Worm (Caenorhabditis elegans) whole organism, L4 larva: ENCODE results near the gene F47C12.13.

Experiments used
- arid-1 ChIP-seq: fragments of 200-800 bp; sonication (Bioruptor generic); conservative IDR thresholded peaks from 2 replicates; pipeline ENCODE4 v1.3.6; 2022; ENCODE audit warnings: missing genetic modification reagents, missing genetic modification characterization, missing compliant biosample characterization
- ces-1 ChIP-seq: fragments of 150-350 bp; sonication (generic microtip); optimal IDR thresholded peaks from 4 replicates; lab custom pipeline; 2014; ENCODE audit warnings: missing biosample characterization, missing genetic modification reagents, missing genetic modification characterization
- fos-1 ChIP-seq: fragments of 150-350 bp; optimal IDR thresholded peaks from 2 replicates; lab custom pipeline; 2014; ENCODE audit warnings: missing biosample characterization, missing genetic modification characterization
- lin-39 ChIP-seq: fragments of 150-350 bp; optimal IDR thresholded peaks from 2 replicates; lab custom pipeline; 2014; ENCODE audit warnings: missing biosample characterization, missing genetic modification reagents, missing genetic modification characterization
- mep-1 ChIP-seq: fragments of 150-350 bp; sonication (generic microtip); optimal IDR thresholded peaks from 3 replicates; lab custom pipeline; 2014; ENCODE audit warnings: missing biosample characterization, missing genetic modification characterization
- nhr-76 ChIP-seq: fragments of 150-350 bp; optimal IDR thresholded peaks from 2 replicates; lab custom pipeline; 2014; ENCODE audit warnings: missing biosample characterization, missing genetic modification characterization
- nhr-77 ChIP-seq: fragments of 150-350 bp; optimal IDR thresholded peaks from 2 replicates; lab custom pipeline; 2014; ENCODE audit warnings: missing biosample characterization, missing genetic modification characterization
- pqm-1 ChIP-seq: sonication (generic microtip); optimal IDR thresholded peaks from 2 replicates; lab custom pipeline; 2017; ENCODE audit warnings: missing biosample characterization, missing genetic modification characterization
- saeg-2 ChIP-seq: fragments of 200-800 bp; sonication (Bioruptor generic); IDR thresholded peaks from 2 replicates; pipeline ENCODE4 v1.3.6; 2022; ENCODE audit warnings: missing genetic modification reagents, missing genetic modification characterization, missing compliant biosample characterization
- sdz-12 ChIP-seq: fragments of 200-800 bp; sonication (Bioruptor generic); optimal IDR thresholded peaks from 2 replicates; lab custom pipeline; 2018; ENCODE audit warnings: mild to moderate bottlenecking, missing genetic modification characterization, missing compliant biosample characterization
- ztf-11 ChIP-seq: fragments of 150-350 bp; optimal IDR thresholded peaks from 2 replicates; lab custom pipeline; 2014; ENCODE audit warnings: missing biosample characterization, missing genetic modification characterization

DNA sequence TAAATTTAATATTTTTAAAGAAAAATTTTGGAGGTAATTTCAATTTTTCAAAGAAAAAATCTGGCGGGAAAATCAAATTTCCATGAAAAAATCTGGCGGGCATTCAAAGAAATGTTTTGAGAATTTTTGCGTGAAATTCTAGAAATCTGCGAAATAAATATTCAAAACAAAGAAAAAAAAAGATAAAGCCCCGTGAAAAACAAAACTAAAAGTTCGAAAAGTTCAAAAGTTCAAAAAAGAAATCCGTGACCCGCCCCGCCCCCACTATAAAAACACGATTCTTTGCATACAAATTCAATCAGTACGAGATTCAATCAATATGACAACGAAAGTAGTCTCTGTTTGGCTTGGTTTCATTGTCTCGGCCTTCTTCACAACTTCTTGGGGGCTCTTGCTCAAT is 21.2 kb downstream of the F47C12.13 start, which contains the start of gene clec-79:
- TF ChIP-seq mep-1 (no peak), lin-39 (tag; lab: Kevin White, UChicago) (no peak), pqm-1 (tag; lab: Kevin White, UChicago) (no peak), arid-1 (GFP tag; lab: Robert Waterston, UW) (no peak), sdz-12 (GFP tag; lab: Kevin White, UChicago) (no peak), nhr-77 (tag; lab: Kevin White, UChicago) (no peak), saeg-2 (GFP tag; lab: Robert Waterston, UW) (no peak), nhr-76 (tag; lab: Kevin White, UChicago) (no peak), ces-1 (GFP tag; lab: Kevin White, UChicago) (no peak), ztf-11 (no peak), fos-1 (no peak)
